Fruit fly (Drosophila melanogaster) whole organism, embryonic: ENCODE data around the gene CG1840.

Source experiments
- ATbp ChIP-seq: fragments of 200-800 bp; sonication (Bioruptor generic); optimal IDR thresholded peaks from 2 replicates; lab custom pipeline; 2017; ENCODE audit warnings: missing biosample characterization, mild to moderate bottlenecking, missing genetic modification characterization, missing genetic modification reagents
- CG10147 ChIP-seq: fragments of 200-800 bp; sonication (Bioruptor generic); optimal IDR thresholded peaks from 2 replicates; lab custom pipeline; 2019; ENCODE audit warnings: missing biosample characterization, mild to moderate bottlenecking, missing genetic modification characterization, moderate library complexity
- CG11398 ChIP-seq: fragments of 200-800 bp; sonication (Bioruptor generic); optimal IDR thresholded peaks from 2 replicates; lab custom pipeline; 2016; ENCODE audit warnings: missing biosample characterization, missing genetic modification characterization
- CG11696 ChIP-seq: fragments of 200-800 bp; sonication (Bioruptor generic); IDR thresholded peaks from 2 replicates; pipeline ENCODE4 v1.3.6; 2022; ENCODE audit warnings: missing biosample characterization, missing genetic modification characterization
- CG13894 ChIP-seq: fragments of 200-800 bp; sonication (Bioruptor generic); optimal IDR thresholded peaks from 3 replicates; lab custom pipeline; 2018; ENCODE audit warnings: missing biosample characterization, mild to moderate bottlenecking, missing genetic modification characterization, moderate library complexity
- CG14014 ChIP-seq: fragments of 200-800 bp; sonication (Bioruptor generic); IDR thresholded peaks from 2 replicates; pipeline ENCODE4 v1.3.6; 2022; ENCODE audit warnings: missing biosample characterization, missing genetic modification characterization
- CG14667 ChIP-seq: fragments of 200-800 bp; sonication (Bioruptor generic); IDR thresholded peaks from 2 replicates; pipeline ENCODE4 v1.3.6; 2022; ENCODE audit warnings: missing biosample characterization, missing genetic modification characterization
- CG15011 ChIP-seq: fragments of 200-800 bp; sonication (Bioruptor generic); optimal IDR thresholded peaks from 3 replicates; lab custom pipeline; 2018; ENCODE audit warnings: missing biosample characterization, mild to moderate bottlenecking, missing genetic modification characterization
- CG1602 ChIP-seq: fragments of 200-800 bp; sonication (Bioruptor generic); optimal IDR thresholded peaks from 3 replicates; lab custom pipeline; 2016; ENCODE audit warnings: missing biosample characterization, missing genetic modification characterization
- CG17186 ChIP-seq: fragments of 200-800 bp; sonication (Bioruptor generic); optimal IDR thresholded peaks from 3 replicates; lab custom pipeline; 2017; ENCODE audit warnings: missing biosample characterization, missing genetic modification reagents, missing genetic modification characterization
- CG18011 ChIP-seq: fragments of 200-800 bp; sonication (Bioruptor generic); optimal IDR thresholded peaks from 2 replicates; lab custom pipeline; 2017; ENCODE audit warnings: missing biosample characterization, missing genetic modification characterization, mild to moderate bottlenecking, moderate library complexity, missing genotype
- CG1832 ChIP-seq: fragments of 200-800 bp; sonication (Bioruptor generic); optimal IDR thresholded peaks from 2 replicates; lab custom pipeline; 2017; ENCODE audit warnings: missing biosample characterization, mild to moderate bottlenecking, missing genetic modification characterization, inconsistent platforms
- CG2120 ChIP-seq: fragments of 200-800 bp; sonication (Bioruptor generic); optimal IDR thresholded peaks from 3 replicates; lab custom pipeline; 2016; ENCODE audit warnings: missing biosample characterization, missing genetic modification characterization
- CG31224 ChIP-seq: fragments of 200-800 bp; sonication (Bioruptor generic); IDR thresholded peaks from 2 replicates; pipeline ENCODE4 v1.3.6; 2022; ENCODE audit warnings: missing biosample characterization, missing genetic modification characterization
- CG32772 ChIP-seq: fragments of 200-800 bp; sonication (Bioruptor generic); IDR thresholded peaks from 2 replicates; pipeline ENCODE4 v1.3.6; 2022; ENCODE audit warnings: missing biosample characterization, missing genetic modification characterization
- CG3281 ChIP-seq: fragments of 200-800 bp; sonication (Bioruptor generic); optimal IDR thresholded peaks from 3 replicates; lab custom pipeline; 2017; ENCODE audit warnings: missing biosample characterization, mild to moderate bottlenecking, missing genetic modification characterization
- CG3407 ChIP-seq: fragments of 200-800 bp; sonication (Bioruptor generic); optimal IDR thresholded peaks from 2 replicates; lab custom pipeline; 2018; ENCODE audit warnings: missing biosample characterization, mild to moderate bottlenecking, missing genetic modification characterization
- CG6689 ChIP-seq: fragments of 200-800 bp; sonication (Bioruptor generic); IDR thresholded peaks from 2 replicates; pipeline ENCODE4 v1.3.6; 2022; ENCODE audit warnings: missing biosample characterization, missing genetic modification characterization
- CG6854 ChIP-seq: fragments of 200-800 bp; sonication (Bioruptor generic); optimal IDR thresholded peaks from 3 replicates; lab custom pipeline; 2017; ENCODE audit warnings: missing biosample characterization, mild to moderate bottlenecking, missing genetic modification characterization
- CG8089 ChIP-seq: fragments of 200-800 bp; sonication (Bioruptor generic); optimal IDR thresholded peaks from 3 replicates; lab custom pipeline; 2016; ENCODE audit warnings: missing biosample characterization, missing genetic modification characterization
- CG9215 ChIP-seq: fragments of 200-800 bp; sonication (Bioruptor generic); IDR thresholded peaks from 2 replicates; pipeline ENCODE4 v1.3.6; 2022; ENCODE audit warnings: missing biosample characterization, missing genetic modification characterization
- CG9876 ChIP-seq: fragments of 200-800 bp; sonication (Bioruptor generic); optimal IDR thresholded peaks from 2 replicates; lab custom pipeline; 2016; ENCODE audit warnings: missing biosample characterization, missing genetic modification characterization
- E2f1 ChIP-seq: fragments of 200-800 bp; sonication (Bioruptor generic); IDR thresholded peaks from 2 replicates; pipeline ENCODE4 v1.3.6; 2022; ENCODE audit warnings: missing biosample characterization, missing genetic modification characterization
- E2f2 ChIP-seq: fragments of 200-800 bp; sonication (Bioruptor generic); IDR thresholded peaks from 2 replicates; pipeline ENCODE4 v1.3.6; 2022; ENCODE audit warnings: missing biosample characterization, missing genetic modification characterization
- Gsc ChIP-seq: fragments of 200-800 bp; sonication (Bioruptor generic); IDR thresholded peaks from 2 replicates; pipeline ENCODE4 v1.3.6; 2022; ENCODE audit warnings: missing biosample characterization, missing genetic modification characterization
- H15 ChIP-seq: fragments of 200-800 bp; sonication (Bioruptor generic); IDR thresholded peaks from 3 replicates; pipeline ENCODE4 v1.3.6; 2022; ENCODE audit warnings: missing biosample characterization, missing genetic modification characterization
- HLH3B ChIP-seq: fragments of 200-800 bp; sonication (Bioruptor generic); IDR thresholded peaks from 2 replicates; pipeline ENCODE4 v1.3.6; 2022; ENCODE audit warnings: missing biosample characterization, missing genetic modification characterization
- Hr51 ChIP-seq, 2 experiments: fragments of 200-800 bp; sonication (Bioruptor generic); optimal IDR thresholded peaks; 2 replicates in 1 of 2; 3 replicates in 1 of 2; lab custom pipeline; 2016 to 2018; ENCODE audit warnings: missing biosample characterization in 2 of 2, missing genetic modification characterization in 2 of 2, mild to moderate bottlenecking in 1 of 2, moderate library complexity in 1 of 2
- NK7.1 ChIP-seq: fragments of 200-800 bp; sonication (Bioruptor generic); optimal IDR thresholded peaks from 3 replicates; lab custom pipeline; 2016; ENCODE audit warnings: missing biosample characterization, missing genetic modification characterization
- Opbp ChIP-seq: fragments of 200-800 bp; sonication (Bioruptor generic); IDR thresholded peaks from 3 replicates; pipeline ENCODE4 v1.3.6; 2022; ENCODE audit warnings: missing biosample characterization, missing genetic modification characterization; ENCODE audit not compliant: partially characterized antibody
- Pdp1 ChIP-seq, 2 experiments: fragments of 200-800 bp; sonication (Bioruptor generic); optimal IDR thresholded peaks; 3 replicates each; lab custom pipeline; 2016; ENCODE audit warnings: missing biosample characterization in 2 of 2, missing genetic modification characterization in 2 of 2, mild to moderate bottlenecking in 1 of 2, moderate library complexity in 1 of 2
- Poxn ChIP-seq: fragments of 200-800 bp; sonication (Bioruptor generic); IDR thresholded peaks from 2 replicates; pipeline ENCODE4 v1.3.6; 2022; ENCODE audit warnings: missing biosample characterization, missing genetic modification characterization
- Rx ChIP-seq: fragments of 200-800 bp; sonication (Bioruptor generic); IDR thresholded peaks from 2 replicates; pipeline ENCODE4 v1.3.6; 2022; ENCODE audit warnings: missing biosample characterization, missing genetic modification characterization
- Trl ChIP-seq, 3 experiments: fragments of >200 bp in 2 of 3; fragments of 200-800 bp in 1 of 3; sonication (Bioruptor generic) in 1 of 3; optimal IDR thresholded peaks; 2 replicates in 1 of 3; 3 replicates in 2 of 3; lab custom pipeline; 2016 to 2017; ENCODE audit warnings: missing biosample characterization in 1 of 3, missing genetic modification characterization in 1 of 3
- Xbp1 ChIP-seq: fragments of 200-800 bp; sonication (Bioruptor generic); optimal IDR thresholded peaks from 3 replicates; lab custom pipeline; 2016; ENCODE audit warnings: missing biosample characterization, mild to moderate bottlenecking, missing genetic modification characterization
- ab ChIP-seq: fragments of 200-800 bp; sonication (Bioruptor generic); optimal IDR thresholded peaks from 2 replicates; lab custom pipeline; 2016; ENCODE audit warnings: missing biosample characterization, missing genetic modification characterization
- ara ChIP-seq: fragments of 200-800 bp; sonication (Bioruptor generic); IDR thresholded peaks from 2 replicates; pipeline ENCODE4 v1.3.6; 2022; ENCODE audit warnings: missing biosample characterization, missing genetic modification characterization
- dysf ChIP-seq: fragments of 200-800 bp; sonication (Bioruptor generic); IDR thresholded peaks from 3 replicates; pipeline ENCODE4 v1.3.6; 2022; ENCODE audit warnings: missing biosample characterization, missing genetic modification characterization
- exex ChIP-seq: fragments of 200-800 bp; sonication (Bioruptor generic); optimal IDR thresholded peaks from 4 replicates; lab custom pipeline; 2018; ENCODE audit warnings: missing biosample characterization, mild to moderate bottlenecking, missing genetic modification characterization, moderate library complexity
- fd96Cb ChIP-seq: fragments of 200-800 bp; sonication (Bioruptor generic); optimal IDR thresholded peaks from 2 replicates; lab custom pipeline; 2018; ENCODE audit warnings: missing biosample characterization, mild to moderate bottlenecking, missing genetic modification characterization, moderate library complexity
- gem ChIP-seq: fragments of 200-800 bp; sonication (Bioruptor generic); optimal IDR thresholded peaks from 2 replicates; lab custom pipeline; 2019; ENCODE audit warnings: missing biosample characterization, mild to moderate bottlenecking, missing genetic modification characterization, moderate library complexity
- grau ChIP-seq: fragments of 200-800 bp; optimal IDR thresholded peaks from 3 replicates; lab custom pipeline; 2019; ENCODE audit warnings: missing biosample characterization, mild to moderate bottlenecking, missing genetic modification characterization, moderate library complexity
- lmd ChIP-seq: fragments of 200-800 bp; sonication (Bioruptor generic); IDR thresholded peaks from 2 replicates; pipeline ENCODE4 v1.3.6; 2022; ENCODE audit warnings: missing biosample characterization, missing genetic modification characterization
- otp ChIP-seq: fragments of 200-800 bp; sonication (Bioruptor generic); IDR thresholded peaks from 3 replicates; pipeline ENCODE4, ENCODE4 v1.3.6; 2022; ENCODE audit warnings: missing biosample characterization, missing genetic modification characterization
- peb ChIP-seq: fragments of 200-800 bp; sonication (Bioruptor generic); IDR thresholded peaks from 2 replicates; pipeline ENCODE4 v1.3.6; 2022; ENCODE audit warnings: missing biosample characterization, missing genetic modification characterization
- sens ChIP-seq: fragments of 200-800 bp; sonication (Bioruptor generic); peaks from one replicate; lab custom pipeline; 2016; ENCODE audit warnings: missing biosample characterization, missing genetic modification characterization
- sima ChIP-seq: fragments of 200-800 bp; sonication (Bioruptor generic); optimal IDR thresholded peaks from 2 replicates; lab custom pipeline; 2016; ENCODE audit warnings: missing biosample characterization, missing genetic modification characterization
- slbo ChIP-seq: fragments of 200-800 bp; sonication (Bioruptor generic); IDR thresholded peaks from 2 replicates; pipeline ENCODE4 v1.3.6; 2022; ENCODE audit warnings: missing biosample characterization, missing genetic modification characterization
- tap ChIP-seq: fragments of 200-800 bp; optimal IDR thresholded peaks from 3 replicates; lab custom pipeline; 2019; ENCODE audit warnings: missing biosample characterization, mild to moderate bottlenecking, missing genetic modification characterization, moderate library complexity
- tgo ChIP-seq: fragments of 200-800 bp; sonication (Bioruptor generic); IDR thresholded peaks from 3 replicates; pipeline ENCODE4 v1.3.6; 2022; ENCODE audit warnings: missing biosample characterization, missing genetic modification characterization
- zfh1 ChIP-seq: fragments of 200-800 bp; sonication (Bioruptor generic); IDR thresholded peaks from 3 replicates; pipeline ENCODE4 v1.3.6; 2022; ENCODE audit warnings: missing biosample characterization, missing genetic modification characterization

CG1840 gene

dm6 chrX:11925213-11925612, 37.1 kb downstream of the CG1840 start (continued):
- TF ChIP-seq Trl (optimal IDR thresholded peaks at IDR 0.05; lab: Kevin White, UChicago) (peak in 1 of 2 experiments; percentile 43), Trl (GFP tag; optimal IDR thresholded peaks at IDR 0.05; lab: Kevin White, UChicago) (no peak), CG9876 (GFP tag; lab: Kevin White, UChicago) (no peak), H15 (GFP tag; lab: Robert Waterston, UW) (peak; percentile 61; the same call in 1 of the 3 replicates), CG1602 (no peak), gem (tag; lab: Kevin White, UChicago) (peak; percentile 58), HLH3B (peak; percentile 69), CG11696 (peak; percentile 64; the same call in 1 of the 2 replicates), dysf (GFP tag; lab: Robert Waterston, UW) (peak; percentile 83), zfh1 (peak; percentile 61; the same call in 1 of the 3 replicates), sens (GFP tag; lab: Kevin White, UChicago) (peak; percentile 89), Opbp (GFP tag; lab: Robert Waterston, UW) (no peak), Gsc (GFP tag; lab: Robert Waterston, UW) (no peak), CG9215 (peak; percentile 45; the same call in 1 of the 2 replicates), slbo (peak; percentile 79), peb (GFP tag; lab: Robert Waterston, UW) (peak; percentile 39; the same call in 1 of the 2 replicates), CG14667 (GFP tag; lab: Robert Waterston, UW) (peak; percentile 52), CG6854 (GFP tag; lab: Kevin White, UChicago) (no peak), E2f2 (GFP tag; lab: Robert Waterston, UW) (peak; percentile 38), CG3407 (GFP tag; lab: Kevin White, UChicago) (no peak), ara (GFP tag; lab: Robert Waterston, UW) (peak; percentile 51; the same call in 1 of the 2 replicates), exex (tag; lab: Kevin White, UChicago) (peak; percentile 6), ATbp (GFP tag; lab: Kevin White, UChicago) (peak; percentile 34), Pdp1 (GFP tag; optimal IDR thresholded peaks at IDR 0.05; lab: Kevin White, UChicago) (peak in 1 of 2 experiments; percentile 12), Hr51 (GFP tag; optimal IDR thresholded peaks at IDR 0.05; lab: Kevin White, UChicago) (peak in 1 of 2 experiments; percentile 48), ab (GFP tag; lab: Kevin White, UChicago) (no peak), NK7.1 (GFP tag; lab: Kevin White, UChicago) (no peak), grau (tag; lab: Kevin White, UChicago) (no peak), CG6689 (GFP tag; lab: Robert Waterston, UW) (peak; percentile 76), CG1832 (GFP tag; lab: Kevin White, UChicago) (no peak), CG10147 (peak; percentile 30), lmd (peak; percentile 68; the same call in 1 of the 2 replicates), Poxn (GFP tag; lab: Robert Waterston, UW) (0 out of 2 replicates have a peak, but pooled peaks have one; percentile 37), E2f1 (GFP tag; lab: Robert Waterston, UW) (peak; percentile 54), CG11398 (GFP tag; lab: Kevin White, UChicago) (no peak), CG2120 (GFP tag; lab: Kevin White, UChicago) (peak; percentile 60), CG15011 (GFP tag; lab: Kevin White, UChicago) (peak; percentile 12), CG31224 (GFP tag; lab: Robert Waterston, UW) (peak; percentile 58), CG17186 (GFP tag; lab: Kevin White, UChicago) (no peak), CG14014 (GFP tag; lab: Robert Waterston, UW) (peak; percentile 78), CG3281 (GFP tag; lab: Kevin White, UChicago) (peak; percentile 60), sima (GFP tag; lab: Kevin White, UChicago) (no peak), Xbp1 (GFP tag; lab: Kevin White, UChicago) (peak; percentile 35), tgo (GFP tag; lab: Robert Waterston, UW) (peak; percentile 75), otp (GFP tag; lab: Robert Waterston, UW) (0 out of 3 replicates have a peak, but pooled peaks have one; percentile 58), CG32772 (GFP tag; lab: Robert Waterston, UW) (peak; percentile 46; the same call in 1 of the 2 replicates), Rx (0 out of 2 replicates have a peak, but pooled peaks have one; percentile 43), CG8089 (GFP tag; lab: Kevin White, UChicago) (no peak), tap (tag; lab: Kevin White, UChicago) (peak; percentile 22), CG18011 (GFP tag; lab: Kevin White, UChicago) (peak; percentile 10), CG13894 (tag; lab: Kevin White, UChicago) (no peak), fd96Cb (tag; lab: Kevin White, UChicago) (peak; percentile 32)
